Worm (Caenorhabditis elegans) whole organism, early embryonic: ENCODE measurements around the gene gcna-1.

Experiments used
- aly-1 ChIP-seq: sonication (generic microtip); optimal IDR thresholded peaks from 2 replicates; lab custom pipeline; 2016; ENCODE audit warnings: missing genetic modification characterization, missing compliant biosample characterization
- ama-1 ChIP-seq: fragments of 150-350 bp; optimal IDR thresholded peaks from 2 replicates; lab custom pipeline; 2014
- ceh-13 ChIP-seq: fragments of 200-800 bp; sonication (Bioruptor generic); optimal IDR thresholded peaks from 2 replicates; lab custom pipeline; 2018; ENCODE audit warnings: mild to moderate bottlenecking, missing genetic modification characterization, missing compliant biosample characterization
- ceh-36 ChIP-seq: sonication (generic microtip); optimal IDR thresholded peaks from 2 replicates; lab custom pipeline; 2016; ENCODE audit warnings: missing genetic modification characterization, inconsistent platforms, missing compliant biosample characterization
- ets-7 ChIP-seq: sonication (generic microtip); optimal IDR thresholded peaks from 2 replicates; lab custom pipeline; 2016; ENCODE audit warnings: missing genotype, missing genetic modification characterization, missing compliant biosample characterization
- flt-1 ChIP-seq: fragments of 200-800 bp; sonication (Bioruptor generic); IDR thresholded peaks from 2 replicates; pipeline ENCODE4 v1.3.6; 2022; ENCODE audit warnings: missing genetic modification characterization, missing compliant biosample characterization
- hnd-1 ChIP-seq: sonication (generic microtip); optimal IDR thresholded peaks from 2 replicates; lab custom pipeline; 2016; ENCODE audit warnings: missing genetic modification characterization, missing compliant biosample characterization
- pes-1 ChIP-seq: fragments of 200-800 bp; sonication (Bioruptor generic); IDR thresholded peaks from 2 replicates; pipeline ENCODE4 v1.3.6; 2022; ENCODE audit warnings: missing genetic modification reagents, missing genetic modification characterization, missing compliant biosample characterization
- scrt-1 ChIP-seq: fragments of 200-800 bp; sonication (Bioruptor generic); IDR thresholded peaks from 2 replicates; pipeline ENCODE4 v1.3.6; 2022; ENCODE audit warnings: missing genetic modification characterization, missing compliant biosample characterization
- tbx-11 ChIP-seq: fragments of 200-800 bp; sonication (Bioruptor generic); IDR thresholded peaks from 2 replicates; pipeline ENCODE4 v1.3.6; 2022; ENCODE audit warnings: missing genetic modification characterization, missing compliant biosample characterization

DNA sequence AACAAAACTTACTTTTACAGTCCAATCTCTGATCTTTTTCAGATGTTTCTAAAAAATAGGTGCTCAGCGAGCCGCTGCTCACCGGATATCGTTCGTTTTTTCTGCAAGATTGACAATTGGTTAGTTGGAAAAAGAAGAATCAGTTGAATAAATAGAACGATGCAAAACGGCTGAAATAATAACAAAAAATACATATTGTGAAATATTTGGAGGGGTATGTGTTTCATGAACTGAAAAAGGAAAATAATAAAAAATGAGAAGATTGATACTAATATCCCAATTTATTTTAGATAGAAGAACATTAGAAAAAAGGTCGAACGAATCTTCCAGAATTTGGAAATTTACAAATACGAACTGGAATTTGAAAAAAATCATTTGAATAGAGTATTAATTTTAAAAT is 26.9 kb downstream of the gcna-1 start, which contains the start of gene frm-2:
- TF ChIP-seq ama-1 (lab: Kevin White, UChicago) (no peak), hnd-1 (tag; lab: Kevin White, UChicago) (no peak), ceh-36 (tag; lab: Kevin White, UChicago) (no peak), flt-1 (GFP tag; lab: Robert Waterston, UW) (no peak), ets-7 (tag; lab: Kevin White, UChicago) (no peak), pes-1 (GFP tag; lab: Robert Waterston, UW) (no peak), aly-1 (tag; lab: Kevin White, UChicago) (no peak), scrt-1 (no peak), tbx-11 (GFP tag; lab: Robert Waterston, UW) (no peak), ceh-13 (GFP tag; lab: Kevin White, UChicago) (no peak)
